Fruit fly (Drosophila melanogaster): ENCODE results near the gene CG13884.
A peak's percentile ranks its signal among the peaks of the same experiment; 100 is the strongest.

Gene CG13884

DNA sequence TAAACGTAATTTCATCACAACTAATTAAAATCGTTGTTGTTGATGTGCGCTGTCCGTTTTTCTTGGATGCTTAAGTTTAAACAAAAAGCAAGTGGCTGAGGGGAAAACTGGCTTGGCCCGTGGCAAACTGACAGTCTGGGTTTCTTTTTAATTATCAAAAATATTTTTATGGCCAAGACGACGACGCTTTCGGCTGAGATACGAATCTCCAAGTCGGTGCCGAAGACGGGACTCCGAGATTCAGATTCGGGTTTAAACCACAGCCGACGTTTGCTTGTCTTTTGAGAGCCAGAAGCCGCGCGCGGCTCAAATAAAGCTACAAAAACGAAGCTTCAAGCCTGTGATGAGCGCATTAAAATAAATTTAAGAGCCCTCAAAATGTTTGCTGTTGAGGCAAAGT is 9.4 kb upstream of the CG13884 start:
- TF ChIP-seq CG32264 (GFP tag; optimal IDR thresholded peaks at IDR 0.05), result no peak
- TF ChIP-seq fru (GFP tag; optimal IDR thresholded peaks at IDR 0.05), result no peak
- TF ChIP-seq dl (GFP tag; optimal IDR thresholded peaks at IDR 0.05; ENCODE audit: insufficient read depth in 1 of 2, partially characterized antibody in 2 of 2), result no peak
- no peak for TF ChIP-seq Rel (GFP tag; optimal IDR thresholded peaks at IDR 0.05)
- TF ChIP-seq Rel (tag; optimal IDR thresholded peaks at IDR 0.05), result no peak

DNA sequence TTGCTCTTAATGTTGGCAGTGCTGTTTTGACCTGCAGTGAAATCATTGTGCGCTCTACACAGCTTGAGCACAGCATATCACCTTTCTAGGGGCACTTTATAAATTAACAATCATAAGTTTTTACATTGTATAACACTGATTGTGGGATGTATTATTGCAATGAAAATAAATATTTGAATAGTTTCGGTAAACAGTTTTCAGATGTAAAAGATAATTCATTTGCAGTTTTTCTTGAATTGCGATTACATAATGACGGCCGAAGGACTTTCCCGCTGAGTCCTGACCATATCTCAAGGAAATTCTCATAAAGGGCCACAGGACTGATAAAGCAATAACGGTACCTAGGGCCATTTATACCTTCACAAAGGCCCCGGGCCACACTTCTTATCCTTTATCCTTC is 8.3 kb upstream of the CG13884 start:
- TF ChIP-seq h (GFP tag; optimal IDR thresholded peaks at IDR 0.05), result no peak
- TF ChIP-seq ey (GFP tag; optimal IDR thresholded peaks at IDR 0.05), result no peak
- TF ChIP-seq Sp1 (GFP tag; optimal IDR thresholded peaks at IDR 0.05), result no peak
- TF ChIP-seq Hr83 (GFP tag; optimal IDR thresholded peaks at IDR 0.05; ENCODE audit: poor library complexity, severe bottlenecking), result no peak
- TF ChIP-seq sage (GFP tag; optimal IDR thresholded peaks at IDR 0.05), result no peak
- TF ChIP-seq fru (GFP tag; optimal IDR thresholded peaks at IDR 0.05), result no peak
- no peak for TF ChIP-seq dmrt93B (GFP tag; optimal IDR thresholded peaks at IDR 0.05)

DNA sequence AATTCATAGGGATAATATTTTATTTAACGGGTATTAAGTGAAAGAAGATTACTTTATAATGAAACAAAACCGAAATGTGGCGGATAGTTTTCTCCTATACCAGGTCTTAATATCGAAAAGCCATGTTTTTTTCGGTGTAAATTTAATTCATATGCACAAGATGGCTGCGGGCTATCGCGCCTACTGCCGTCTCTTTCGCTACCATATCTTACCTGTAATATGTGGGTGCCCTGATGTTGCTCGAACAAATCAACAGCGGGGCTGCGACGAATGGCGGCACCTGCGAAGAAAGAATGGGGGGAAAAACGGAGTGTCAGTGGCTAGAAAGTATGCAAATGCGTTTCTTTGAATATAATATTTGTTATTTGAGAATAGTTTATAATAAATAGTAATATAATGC is 5.0 kb upstream of the CG13884 start:
- TF ChIP-seq h (GFP tag; optimal IDR thresholded peaks at IDR 0.05), result no peak
- no peak for TF ChIP-seq sv (GFP tag; optimal IDR thresholded peaks at IDR 0.05)
- no peak for TF ChIP-seq Hnf4 (GFP tag; optimal IDR thresholded peaks at IDR 0.05)
- no peak for TF ChIP-seq jim (GFP tag; optimal IDR thresholded peaks at IDR 0.05)
- no peak for TF ChIP-seq HLH106 (tag; optimal IDR thresholded peaks at IDR 0.05)
- no peak for TF ChIP-seq Jra (GFP tag; optimal IDR thresholded peaks at IDR 0.05)
- no peak for TF ChIP-seq usp (GFP tag; optimal IDR thresholded peaks at IDR 0.05)

DNA sequence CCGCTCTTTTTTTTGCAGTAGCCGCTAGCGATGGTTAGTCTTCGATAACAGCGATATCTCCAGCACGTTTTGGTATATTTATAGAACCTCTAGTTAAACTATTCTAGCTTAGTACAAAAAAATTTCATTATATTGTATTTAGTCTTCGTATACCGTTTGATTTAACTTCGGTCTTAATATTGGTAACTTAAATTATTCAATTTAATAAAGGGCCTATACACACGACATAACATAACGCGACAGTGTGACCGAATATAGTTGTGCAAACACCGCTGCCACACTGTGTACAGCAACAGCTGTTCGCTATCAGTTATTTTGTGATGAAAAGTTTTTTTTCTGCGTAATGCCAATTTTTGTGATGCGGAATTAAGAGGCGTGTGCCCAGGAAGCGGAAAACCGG is 5.0 kb downstream of the CG13884 start, which contains the start of the genes Cdc5 and CG1233:
Gene Cdc5, minus strand, starts transcription at position 183 of the 400 bp plus-strand sequence.
Gene CG1233, plus strand, starts transcription at position 272 of the 400 bp plus-strand sequence.
- TF ChIP-seq Abd-B (GFP tag; optimal IDR thresholded peaks at IDR 0.05) (no peak), dmrt93B (GFP tag; optimal IDR thresholded peaks at IDR 0.05) (no peak), Vsx2 (GFP tag; optimal IDR thresholded peaks at IDR 0.05; ENCODE audit: partially characterized antibody) (peak; percentile 99), dl (GFP tag; optimal IDR thresholded peaks at IDR 0.05; ENCODE audit: insufficient read depth in 1 of 2, partially characterized antibody in 2 of 2) (peak in 1 of 2 experiments; percentile 76), sv (GFP tag; optimal IDR thresholded peaks at IDR 0.05) (peak; percentile 16), Dif (GFP tag; optimal IDR thresholded peaks at IDR 0.05; ENCODE audit: partially characterized antibody) (peak; percentile 98)

DNA sequence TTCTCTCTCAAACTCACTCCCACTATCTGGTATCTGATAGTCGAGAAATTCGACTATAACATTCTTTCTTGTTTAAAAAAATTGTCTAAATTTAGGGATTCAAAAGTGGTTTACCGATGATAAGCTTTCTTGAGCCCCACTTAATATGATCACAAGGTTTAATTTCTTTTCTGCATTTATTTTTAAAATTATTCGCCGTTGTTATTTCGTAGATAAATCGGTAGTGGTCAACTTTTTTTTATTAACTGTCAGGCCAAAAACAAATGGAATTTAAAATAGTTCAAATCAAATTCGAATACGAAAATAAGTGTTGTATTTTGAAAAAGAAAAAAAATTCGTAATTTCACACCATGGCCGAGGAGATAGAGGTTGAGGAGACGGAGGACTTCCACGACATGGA is 8.6 kb downstream of the CG13884 start, which contains the start of gene Roc1b:
Gene Roc1b, plus strand, starts transcription at position 301 of the 400 bp plus-strand sequence.
- TF ChIP-seq N (GFP tag; optimal IDR thresholded peaks at IDR 0.05) (no peak), Hr83 (GFP tag; optimal IDR thresholded peaks at IDR 0.05; ENCODE audit: poor library complexity, severe bottlenecking) (no peak), Hr78 (GFP tag; optimal IDR thresholded peaks at IDR 0.05) (no peak), br (GFP tag; optimal IDR thresholded peaks at IDR 0.05) (no peak), OdsH (GFP tag; optimal IDR thresholded peaks at IDR 0.05) (no peak), CG32264 (GFP tag; optimal IDR thresholded peaks at IDR 0.05) (no peak), brk (GFP tag; optimal IDR thresholded peaks at IDR 0.05) (no peak), HLH106 (tag; optimal IDR thresholded peaks at IDR 0.05) (no peak), tai (GFP tag; optimal IDR thresholded peaks at IDR 0.05) (no peak), Abd-B (GFP tag; optimal IDR thresholded peaks at IDR 0.05) (no peak), psq (GFP tag; optimal IDR thresholded peaks at IDR 0.05) (no peak), jim (GFP tag; optimal IDR thresholded peaks at IDR 0.05) (no peak), h (GFP tag; optimal IDR thresholded peaks at IDR 0.05) (no peak), woc (GFP tag; optimal IDR thresholded peaks at IDR 0.05) (no peak), Dfd (GFP tag; optimal IDR thresholded peaks at IDR 0.05) (no peak), Rel (GFP tag; optimal IDR thresholded peaks at IDR 0.05) (no peak), Rel (tag; optimal IDR thresholded peaks at IDR 0.05) (no peak)

DNA sequence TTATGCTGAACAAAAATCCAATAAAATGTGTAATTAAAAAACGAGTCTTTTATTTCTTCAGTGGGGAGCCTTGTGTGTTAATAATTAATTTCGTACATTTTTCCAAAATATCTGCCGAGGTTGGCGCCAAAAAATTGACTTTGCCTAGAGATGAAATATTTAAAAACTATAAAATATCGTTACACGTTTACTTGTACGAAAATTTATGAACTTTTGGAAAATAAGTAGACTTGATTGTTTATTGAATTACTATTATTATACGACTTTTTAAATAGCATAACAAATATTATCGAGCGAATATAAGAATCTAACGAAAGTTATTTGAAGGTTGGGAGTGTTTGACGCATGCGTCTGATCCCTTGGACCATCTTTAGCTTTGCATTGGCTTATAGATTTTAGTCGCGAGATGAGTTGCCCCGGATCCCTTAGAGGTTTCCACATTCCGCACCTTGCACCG is 10.2 kb downstream of the CG13884 start, which contains the start of gene CG1231:
Gene CG1231, plus strand, starts transcription at position 407 of the 457 bp plus-strand sequence.
- no peak for TF ChIP-seq Hr78 (GFP tag; optimal IDR thresholded peaks at IDR 0.05)
- no peak for TF ChIP-seq CrebA (GFP tag; optimal IDR thresholded peaks at IDR 0.05; ENCODE audit: borderline replicate concordance)
- TF ChIP-seq dsf (GFP tag; optimal IDR thresholded peaks at IDR 0.05; ENCODE audit: borderline replicate concordance), result no peak
- no peak for TF ChIP-seq Jra (GFP tag; optimal IDR thresholded peaks at IDR 0.05)
- no peak for TF ChIP-seq Vsx2 (GFP tag; optimal IDR thresholded peaks at IDR 0.05; ENCODE audit: partially characterized antibody)
- no peak for TF ChIP-seq h (GFP tag; optimal IDR thresholded peaks at IDR 0.05)
- TF ChIP-seq Sp1 (GFP tag; optimal IDR thresholded peaks at IDR 0.05), result no peak
- TF ChIP-seq sage (GFP tag; optimal IDR thresholded peaks at IDR 0.05), result no peak
- TF ChIP-seq tai (GFP tag; optimal IDR thresholded peaks at IDR 0.05), result no peak
- no peak for TF ChIP-seq psq (GFP tag; optimal IDR thresholded peaks at IDR 0.05)
- TF ChIP-seq CG32264 (GFP tag; optimal IDR thresholded peaks at IDR 0.05), result no peak

Measured in whole organism, wandering third instar larva.